Worm (Caenorhabditis elegans) whole organism, young adult: ENCODE results near the gene F13A2.10.

Experiments
- B0035.1 ChIP-seq: sonication (generic microtip); optimal IDR thresholded peaks from 2 replicates; lab custom pipeline; 2016; ENCODE audit warnings: missing genetic modification characterization, mild to moderate bottlenecking, missing compliant biosample characterization, missing genotype, missing genetic modification reagents
- F10E7.11 ChIP-seq: sonication (generic microtip); optimal IDR thresholded peaks from 2 replicates; lab custom pipeline; 2017; ENCODE audit warnings: mild to moderate bottlenecking, missing genetic modification characterization, moderate library complexity, missing compliant biosample characterization
- F37B4.10 ChIP-seq: fragments of 200-800 bp; sonication (Bioruptor generic); IDR thresholded peaks from 2 replicates; pipeline ENCODE4 v1.3.6; 2022; ENCODE audit warnings: missing genetic modification characterization, missing compliant biosample characterization
- F39B2.1 ChIP-seq: fragments of 200-800 bp; sonication (Bioruptor generic); IDR thresholded peaks from 2 replicates; pipeline ENCODE4 v1.3.6; 2022; ENCODE audit warnings: missing genetic modification reagents, missing genetic modification characterization, missing compliant biosample characterization
- F52B5.7 ChIP-seq: sonication (generic microtip); optimal IDR thresholded peaks from 2 replicates; lab custom pipeline; 2016; ENCODE audit warnings: mild to moderate bottlenecking, missing genetic modification characterization, missing compliant biosample characterization
- F57A8.1 ChIP-seq: fragments of 200-800 bp; sonication (Bioruptor generic); optimal IDR thresholded peaks from 2 replicates; lab custom pipeline; 2018; ENCODE audit warnings: mild to moderate bottlenecking, missing genetic modification characterization, moderate library complexity, missing compliant biosample characterization
- T07F8.4 ChIP-seq: sonication (generic microtip); optimal IDR thresholded peaks from 2 replicates; lab custom pipeline; 2016; ENCODE audit warnings: mild to moderate bottlenecking, missing genetic modification characterization, moderate library complexity, missing compliant biosample characterization
- Y67H2A.10 ChIP-seq: fragments of 200-800 bp; sonication (Bioruptor generic); conservative IDR thresholded peaks from 2 replicates; pipeline ENCODE4 v1.3.6; 2022; ENCODE audit warnings: missing genetic modification reagents, missing genetic modification characterization, missing compliant biosample characterization
- ZK185.1 ChIP-seq: sonication (generic microtip); optimal IDR thresholded peaks from 2 replicates; lab custom pipeline; 2016; ENCODE audit warnings: mild to moderate bottlenecking, missing genetic modification characterization, missing compliant biosample characterization; ENCODE audit not compliant: poor library complexity, severe bottlenecking
- ama-1 ChIP-seq, 3 experiments: fragments of 150-350 bp in 1 of 3; sonication (generic microtip) in 2 of 3; optimal IDR thresholded peaks; 2 replicates each; lab custom pipeline; 2014 to 2018; ENCODE audit warnings: missing biosample characterization in 2 of 3, missing genetic modification characterization in 2 of 3, missing genetic modification reagents in 2 of 3
- aptf-2 ChIP-seq: fragments of 200-800 bp; sonication (Bioruptor generic); conservative IDR thresholded peaks from 2 replicates; pipeline ENCODE4 v1.3.6; 2022; ENCODE audit warnings: missing genetic modification reagents, missing genetic modification characterization, missing compliant biosample characterization
- bed-1 ChIP-seq: fragments of 200-800 bp; sonication (Bioruptor generic); IDR thresholded peaks from 2 replicates; pipeline ENCODE4 v1.3.6; 2022; ENCODE audit warnings: missing genetic modification reagents, missing genetic modification characterization, missing compliant biosample characterization
- ceh-27 ChIP-seq: fragments of 200-800 bp; sonication (Bioruptor generic); optimal IDR thresholded peaks from 2 replicates; lab custom pipeline; 2018; ENCODE audit warnings: mild to moderate bottlenecking, missing genetic modification characterization, moderate library complexity, missing compliant biosample characterization
- ceh-40 ChIP-seq: fragments of 200-800 bp; sonication (Bioruptor generic); IDR thresholded peaks from 2 replicates; pipeline ENCODE4 v1.3.6; 2022; ENCODE audit warnings: missing genetic modification characterization, missing compliant biosample characterization
- ceh-58 ChIP-seq: fragments of 200-800 bp; sonication (Bioruptor generic); IDR thresholded peaks from 2 replicates; pipeline ENCODE4 v1.3.6; 2022; ENCODE audit warnings: missing genetic modification characterization, missing compliant biosample characterization
- dpff-1 ChIP-seq: sonication (generic microtip); optimal IDR thresholded peaks from 2 replicates; lab custom pipeline; 2017; ENCODE audit warnings: mild to moderate bottlenecking, missing genetic modification characterization, missing compliant biosample characterization
- egl-44 ChIP-seq: fragments of 200-800 bp; sonication (Bioruptor generic); IDR thresholded peaks from 2 replicates; pipeline ENCODE4 v1.3.6; 2022; ENCODE audit warnings: missing genetic modification reagents, missing genetic modification characterization, missing compliant biosample characterization
- hlh-12 ChIP-seq: sonication (generic microtip); optimal IDR thresholded peaks from 2 replicates; lab custom pipeline; 2016; ENCODE audit warnings: missing genetic modification characterization, missing compliant biosample characterization
- let-526 ChIP-seq: fragments of 200-800 bp; sonication (Bioruptor generic); IDR thresholded peaks from 2 replicates; pipeline ENCODE4 v1.3.6; 2022; ENCODE audit warnings: missing genetic modification reagents, missing genetic modification characterization, missing compliant biosample characterization
- lin-35 ChIP-seq, 3 experiments: fragments of 150-350 bp in 2 of 3; sonication (generic microtip) in 1 of 3; optimal IDR thresholded peaks; 2 replicates each; lab custom pipeline; 2014 to 2018; ENCODE audit warnings: missing biosample characterization in 3 of 3, missing genetic modification characterization in 3 of 3, missing genetic modification reagents in 3 of 3
- lir-1 ChIP-seq: fragments of 200-800 bp; sonication (Bioruptor generic); conservative IDR thresholded peaks from 2 replicates; pipeline ENCODE4 v1.3.6; 2022; ENCODE audit warnings: missing genetic modification reagents, missing genetic modification characterization, missing compliant biosample characterization
- madf-3 ChIP-seq: fragments of 200-800 bp; sonication (Bioruptor generic); IDR thresholded peaks from 2 replicates; pipeline ENCODE4 v1.3.6; 2022; ENCODE audit warnings: missing genetic modification reagents, missing genetic modification characterization, missing compliant biosample characterization
- madf-6 ChIP-seq: fragments of 200-800 bp; sonication (Bioruptor generic); IDR thresholded peaks from 2 replicates; pipeline ENCODE4 v1.3.6; 2022; ENCODE audit warnings: missing genetic modification reagents, missing genetic modification characterization, missing compliant biosample characterization
- nfyb-1 ChIP-seq: fragments of 200-800 bp; sonication (Bioruptor generic); IDR thresholded peaks from 2 replicates; pipeline ENCODE4 v1.3.6; 2022; ENCODE audit warnings: missing genetic modification reagents, missing genetic modification characterization, missing compliant biosample characterization
- nhr-27 ChIP-seq: fragments of 200-800 bp; sonication (Bioruptor generic); optimal IDR thresholded peaks from 2 replicates; lab custom pipeline; 2018; ENCODE audit warnings: mild to moderate bottlenecking, missing genetic modification characterization, moderate library complexity, missing compliant biosample characterization
- nhr-80 ChIP-seq: sonication (generic microtip); optimal IDR thresholded peaks from 2 replicates; lab custom pipeline; 2016; ENCODE audit warnings: missing genetic modification characterization, missing compliant biosample characterization
- nhr-90 ChIP-seq: sonication (generic microtip); optimal IDR thresholded peaks from 2 replicates; lab custom pipeline; 2016; ENCODE audit warnings: missing genotype, mild to moderate bottlenecking, missing genetic modification characterization, missing compliant biosample characterization
- pha-4 ChIP-seq: fragments of 150-350 bp; sonication (generic microtip); optimal IDR thresholded peaks from 2 replicates; lab custom pipeline; 2014; ENCODE audit warnings: missing biosample characterization, missing genetic modification reagents, missing genetic modification characterization
- rpc-1 ChIP-seq, 2 experiments: fragments of 150-350 bp in 1 of 2; sonication (generic microtip) in 1 of 2; optimal IDR thresholded peaks; 2 replicates each; lab custom pipeline; 2014 to 2018; ENCODE audit warnings: missing biosample characterization in 1 of 2, missing genetic modification characterization in 1 of 2, missing genetic modification reagents in 1 of 2, missing genotype in 1 of 2
- snpc-1.3 ChIP-seq: sonication (generic microtip); optimal IDR thresholded peaks from 2 replicates; lab custom pipeline; 2017; ENCODE audit warnings: missing genetic modification characterization, mild to moderate bottlenecking, missing compliant biosample characterization, antibody characterized with exemption, moderate library complexity, missing genotype, missing genetic modification reagents; ENCODE audit not compliant: insufficient read depth
- snpc-4 ChIP-seq, 5 experiments: fragments of 150-350 bp in 1 of 5; sonication (generic microtip) in 4 of 5; optimal IDR thresholded peaks; 2 replicates each; lab custom pipeline; 2014 to 2018; ENCODE audit warnings: missing genetic modification characterization in 5 of 5, missing biosample characterization in 3 of 5, antibody characterized with exemption in 2 of 5, mild to moderate bottlenecking in 2 of 5, missing compliant biosample characterization in 2 of 5, missing genotype in 2 of 5, moderate library complexity in 2 of 5, missing genetic modification reagents in 1 of 5
- somi-1 ChIP-seq: fragments of 200-800 bp; sonication (Bioruptor generic); optimal IDR thresholded peaks from 2 replicates; lab custom pipeline; 2018; ENCODE audit warnings: mild to moderate bottlenecking, missing genetic modification characterization, missing compliant biosample characterization
- tbp1 ChIP-seq: fragments of 200-800 bp; sonication (Bioruptor generic); optimal IDR thresholded peaks from 2 replicates; lab custom pipeline; 2018; ENCODE audit warnings: mild to moderate bottlenecking, missing genetic modification characterization, missing compliant biosample characterization
- tbx-9 ChIP-seq: sonication (generic microtip); optimal IDR thresholded peaks from 2 replicates; lab custom pipeline; 2016; ENCODE audit warnings: borderline replicate concordance, missing genetic modification characterization, inconsistent platforms, missing compliant biosample characterization
- zfh-2 ChIP-seq: fragments of 200-800 bp; sonication (Bioruptor generic); conservative IDR thresholded peaks from 2 replicates; pipeline ENCODE4 v1.3.6; 2022; ENCODE audit warnings: missing genetic modification reagents, missing genetic modification characterization, missing compliant biosample characterization
- zim-3 ChIP-seq: sonication (generic microtip); optimal IDR thresholded peaks from 2 replicates; lab custom pipeline; 2017; ENCODE audit warnings: mild to moderate bottlenecking, missing genetic modification characterization, moderate library complexity, missing compliant biosample characterization
- ztf-28 ChIP-seq: fragments of 200-800 bp; sonication (Bioruptor generic); IDR thresholded peaks from 2 replicates; pipeline ENCODE4 v1.3.6; 2022; ENCODE audit warnings: missing genetic modification reagents, missing genetic modification characterization, missing compliant biosample characterization
- ztf-3 ChIP-seq: fragments of 200-800 bp; sonication (Bioruptor generic); optimal IDR thresholded peaks from 2 replicates; lab custom pipeline; 2018; ENCODE audit warnings: mild to moderate bottlenecking, missing genetic modification characterization, missing compliant biosample characterization

The F13A2.10 gene

DNA sequence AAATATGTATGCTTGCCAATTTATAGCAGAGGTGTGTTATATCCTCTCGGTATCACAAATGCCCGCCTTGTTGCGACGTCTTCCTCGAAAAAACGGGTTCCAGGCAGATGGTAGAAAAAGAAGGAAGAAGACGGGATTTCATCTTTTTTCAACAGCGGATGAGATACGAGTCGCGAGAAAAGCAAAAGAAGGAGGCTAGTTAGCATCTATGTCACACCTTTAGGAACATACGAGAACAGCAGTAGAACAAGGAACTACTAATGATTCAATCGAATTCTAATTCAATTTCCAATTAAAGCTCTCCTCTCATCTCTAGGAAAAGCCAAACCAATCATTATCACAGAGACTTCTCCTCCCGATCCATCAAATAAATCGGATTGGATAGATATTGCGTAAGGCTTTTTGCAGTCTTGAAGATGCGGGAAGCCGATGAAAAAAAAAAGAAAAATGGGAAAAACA is 28.6 kb upstream of the F13A2.10 start, which contains the start of gene grl-5:
TSS of gene grl-5 (minus strand) at position 51 of the 459 bp plus-strand sequence.
- TF ChIP-seq bed-1 (GFP tag; lab: Robert Waterston, UW) (no peak), somi-1 (GFP tag; lab: Kevin White, UChicago) (no peak), madf-3 (GFP tag; lab: Robert Waterston, UW) (no peak), hlh-12 (tag; lab: Kevin White, UChicago) (no peak), ceh-40 (GFP tag; lab: Robert Waterston, UW) (no peak), lin-35 (GFP tag; optimal IDR thresholded peaks at IDR 0.05; lab: Kevin White, UChicago) (no peak), madf-6 (GFP tag; lab: Robert Waterston, UW) (no peak), snpc-4 (GFP tag; optimal IDR thresholded peaks at IDR 0.05; lab: Kevin White, UChicago) (no peak), snpc-4 (tag; optimal IDR thresholded peaks at IDR 0.05; lab: Kevin White, UChicago) (no peak), F52B5.7 (tag; lab: Kevin White, UChicago) (no peak), B0035.1 (tag; lab: Kevin White, UChicago) (no peak), egl-44 (GFP tag; lab: Robert Waterston, UW) (no peak), snpc-1.3 (tag; lab: Kevin White, UChicago) (no peak), zfh-2 (GFP tag; lab: Robert Waterston, UW) (no peak), F39B2.1 (no peak), ama-1 (optimal IDR thresholded peaks at IDR 0.05; lab: Kevin White, UChicago) (no peak), ama-1 (GFP tag; optimal IDR thresholded peaks at IDR 0.05; lab: Kevin White, UChicago) (no peak), dpff-1 (tag; lab: Kevin White, UChicago) (no peak), lir-1 (GFP tag; lab: Robert Waterston, UW) (no peak), rpc-1 (optimal IDR thresholded peaks at IDR 0.05; lab: Kevin White, UChicago) (no peak), rpc-1 (tag; optimal IDR thresholded peaks at IDR 0.05; lab: Kevin White, UChicago) (no peak), aptf-2 (no peak)

DNA sequence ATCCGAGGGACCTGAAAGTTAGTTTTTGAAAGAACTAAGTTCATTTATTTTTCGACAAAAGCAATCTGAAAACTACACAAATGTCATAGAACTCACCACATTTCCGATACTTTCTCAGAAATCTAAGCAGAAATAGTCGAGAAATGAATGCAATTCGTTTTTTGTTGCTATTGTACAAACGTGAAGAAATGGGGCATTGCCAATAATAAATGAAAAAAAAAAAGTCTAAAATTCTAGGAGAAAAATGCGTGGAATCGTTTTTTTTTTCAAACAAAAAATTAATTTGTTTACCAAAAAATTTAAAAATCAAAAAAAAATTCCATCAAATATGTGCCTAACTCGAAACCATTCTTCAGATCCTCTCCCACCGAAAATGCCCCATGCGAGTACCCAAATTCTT is 25.6 kb upstream of the F13A2.10 start, which contains the start of gene Y47D7A.17:
TSS of gene Y47D7A.17 (minus strand) at position 101 of the 400 bp plus-strand sequence.
- TF ChIP-seq pha-4 (no peak), nhr-27 (no peak), nfyb-1 (GFP tag; lab: Robert Waterston, UW) (no peak), ztf-28 (no peak), let-526 (GFP tag; lab: Robert Waterston, UW) (no peak), F57A8.1 (no peak), nhr-90 (no peak), F10E7.11 (tag; lab: Kevin White, UChicago) (no peak), Y67H2A.10 (no peak), T07F8.4 (tag; lab: Kevin White, UChicago) (no peak), ZK185.1 (tag; lab: Kevin White, UChicago) (no peak), dpff-1 (tag; lab: Kevin White, UChicago) (no peak), zim-3 (no peak), nhr-80 (no peak), tbx-9 (tag; lab: Kevin White, UChicago) (no peak), ceh-58 (no peak), ceh-27 (GFP tag; lab: Kevin White, UChicago) (no peak), hlh-12 (tag; lab: Kevin White, UChicago) (no peak)

DNA sequence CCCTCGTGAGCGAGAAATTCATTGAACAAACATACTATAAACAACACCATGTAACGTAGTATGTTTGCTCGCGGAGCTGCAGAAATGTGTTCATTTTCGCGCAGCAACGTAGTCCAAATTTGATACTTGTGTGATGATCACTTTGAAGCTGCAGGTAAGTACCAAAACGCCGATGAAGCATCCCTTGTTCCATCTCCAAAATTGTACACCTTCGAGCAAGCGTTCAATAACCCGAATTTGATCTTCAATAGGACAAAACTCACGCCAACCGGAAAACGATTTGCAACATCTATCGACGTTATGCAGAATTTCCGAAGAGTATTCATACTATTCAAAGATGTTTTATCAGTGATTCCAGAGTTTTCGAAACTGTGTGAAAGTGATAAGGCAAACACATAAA is 24.6 kb upstream of the F13A2.10 start, which contains the start of gene Y47D7A.3:
TSS of gene Y47D7A.3 (plus strand) at position 301 of the 400 bp plus-strand sequence.
- TF ChIP-seq ztf-3 (GFP tag; lab: Kevin White, UChicago) (no peak), F37B4.10 (GFP tag; lab: Robert Waterston, UW) (no peak), madf-3 (GFP tag; lab: Robert Waterston, UW) (no peak), ceh-40 (GFP tag; lab: Robert Waterston, UW) (no peak), tbp1 (GFP tag; lab: Kevin White, UChicago) (no peak)
